Worm (Caenorhabditis elegans) whole organism, L1 larva: Measurements from ENCODE around the gene tag-281.

ENCODE experiments used
- lin-35 ChIP-seq, 2 experiments: fragments of 150-350 bp; optimal IDR thresholded peaks; 2 replicates each; lab custom pipeline; 2014; ENCODE audit warnings: missing biosample characterization in 2 of 2, missing genetic modification characterization in 2 of 2, missing genetic modification reagents in 2 of 2
- skn-1 ChIP-seq: fragments of 150-350 bp; optimal IDR thresholded peaks from 2 replicates; lab custom pipeline; 2014; ENCODE audit warnings: missing biosample characterization, missing genetic modification characterization

DNA sequence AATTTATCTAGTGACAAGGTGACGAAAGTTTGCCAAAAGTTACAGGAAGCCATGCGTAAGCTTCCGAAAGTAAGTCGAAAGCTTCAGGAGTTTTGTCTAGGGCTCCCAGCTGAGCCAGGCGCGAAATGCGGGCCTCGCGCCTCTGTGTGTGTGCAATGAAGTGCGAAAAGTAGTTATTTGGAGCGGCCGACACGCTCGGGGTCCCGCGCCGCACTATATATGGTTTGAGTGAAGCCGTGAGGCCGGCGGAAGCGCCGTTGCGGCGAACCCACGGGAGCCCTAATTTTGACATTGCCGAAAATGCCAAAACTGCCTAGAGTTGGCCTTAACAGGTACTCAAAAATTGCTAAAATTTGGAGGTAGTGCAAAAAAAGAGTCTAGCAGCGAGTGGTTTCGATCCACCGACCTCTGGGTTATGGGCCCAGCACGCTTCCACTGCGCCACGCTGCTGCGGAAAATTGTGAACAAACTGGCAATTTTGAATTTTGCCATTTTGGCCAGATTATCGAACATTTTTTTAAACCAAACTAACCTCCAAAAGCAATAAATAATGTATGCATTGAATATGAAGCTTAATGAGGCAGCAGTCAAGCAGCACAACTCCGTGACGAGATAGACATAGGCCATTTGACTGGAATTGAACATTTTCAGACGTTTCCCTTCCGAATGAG, 24.2 kb upstream of the tag-281 start:
- TF ChIP-seq lin-35 (GFP tag; optimal IDR thresholded peaks at IDR 0.05; lab: Kevin White, UChicago) (no peak), skn-1 (no peak)
